Fruit fly (Drosophila melanogaster): ENCODE measurements around the gene CG15544.

CG15544 gene

dm6 chr3R:30781661-30782120 lies 45.9 kb upstream of the CG15544 start (continued):
- TF ChIP-seq CG17829 (tag; optimal IDR thresholded peaks at IDR 0.05) (peak; percentile 96), sima (GFP tag; optimal IDR thresholded peaks at IDR 0.05) (peak; percentile 68), sr (GFP tag; IDR thresholded peaks at IDR 0.05) (peak; percentile 75; the same call in 2 of the 3 replicates), zfh2 (GFP tag; optimal IDR thresholded peaks at IDR 0.05) (peak; percentile 87), CG7963 (GFP tag; IDR thresholded peaks at IDR 0.05; ENCODE audit: partially characterized antibody) (no peak), CG10366 (GFP tag; IDR thresholded peaks at IDR 0.05) (peak; percentile 93), CG14860 (GFP tag; IDR thresholded peaks at IDR 0.05; ENCODE audit: partially characterized antibody) (no peak), CG17802 (tag; optimal IDR thresholded peaks at IDR 0.05) (peak; percentile 74), CHES-1-like (GFP tag; optimal IDR thresholded peaks at IDR 0.05) (peak; percentile 92), so (GFP tag; IDR thresholded peaks at IDR 0.05) (peak; percentile 82; the same call in 2 of the 3 replicates), GATAe (GFP tag; conservative IDR thresholded peaks at IDR 0.05) (peak; percentile 92), CG15514 (GFP tag; optimal IDR thresholded peaks at IDR 0.05) (peak; percentile 82), CG6683 (GFP tag; optimal IDR thresholded peaks at IDR 0.05) (peak; percentile 80), MESR4 (GFP tag; optimal IDR thresholded peaks at IDR 0.05) (peak; percentile 36), CG12155 (GFP tag; optimal IDR thresholded peaks at IDR 0.05) (peak; percentile 92), CG15601 (tag; optimal IDR thresholded peaks at IDR 0.05) (peak; percentile 89), Trl (optimal IDR thresholded peaks at IDR 0.05) (peak in 1 of 2 experiments; percentile 6), Trl (GFP tag; optimal IDR thresholded peaks at IDR 0.05) (peak; percentile 93), CG16813 (GFP tag; IDR thresholded peaks at IDR 0.05; ENCODE audit: partially characterized antibody) (no peak), hkb (optimal IDR thresholded peaks at IDR 0.05) (no peak), hkb (GFP tag; IDR thresholded peaks at IDR 0.05) (peak; percentile 94), CG2129 (GFP tag; IDR thresholded peaks at IDR 0.05; ENCODE audit: partially characterized antibody) (no peak), gcm (GFP tag; optimal IDR thresholded peaks at IDR 0.05) (peak; percentile 89), ci (GFP tag; IDR thresholded peaks at IDR 0.05) (peak; percentile 96), jumu (GFP tag; optimal IDR thresholded peaks at IDR 0.05) (peak; percentile 96), vvl (GFP tag; IDR thresholded peaks at IDR 0.05) (peak; percentile 98), Dfd (GFP tag; optimal IDR thresholded peaks at IDR 0.05) (no peak), CG14667 (GFP tag; IDR thresholded peaks at IDR 0.05) (peak; percentile 95), bcd (GFP tag; optimal IDR thresholded peaks at IDR 0.05) (peak; percentile 89), CG17328 (GFP tag; IDR thresholded peaks at IDR 0.05) (peak; percentile 97), Drgx (GFP tag; IDR thresholded peaks at IDR 0.05) (peak; percentile 92), CG18764 (GFP tag; optimal IDR thresholded peaks at IDR 0.05) (peak; percentile 82), CG1602 (GFP tag; optimal IDR thresholded peaks at IDR 0.05) (peak; percentile 95), hth (optimal IDR thresholded peaks at IDR 0.05) (no peak), Fer1 (GFP tag; optimal IDR thresholded peaks at IDR 0.05) (peak; percentile 92), Taf1 (GFP tag; IDR thresholded peaks at IDR 0.05) (peak; percentile 92), eyg (GFP tag; optimal IDR thresholded peaks at IDR 0.05) (peak; percentile 86), H15 (GFP tag; IDR thresholded peaks at IDR 0.05) (peak; percentile 94), aop (GFP tag; IDR thresholded peaks at IDR 0.05) (no peak), unpg (GFP tag; optimal IDR thresholded peaks at IDR 0.05) (peak; percentile 96), CG32772 (GFP tag; IDR thresholded peaks at IDR 0.05) (peak; percentile 96), CG30020 (tag; optimal IDR thresholded peaks at IDR 0.05) (no peak), croc (GFP tag; conservative IDR thresholded peaks at IDR 0.05) (peak; percentile 94), Camta (GFP tag; optimal IDR thresholded peaks at IDR 0.05) (peak; percentile 88), ssp (GFP tag; IDR thresholded peaks at IDR 0.05) (peak; percentile 88), CG9932 (GFP tag; IDR thresholded peaks at IDR 0.05) (peak; percentile 79), CG8765 (GFP tag; IDR thresholded peaks at IDR 0.05) (peak; percentile 97), Scr (GFP tag; IDR thresholded peaks at IDR 0.05; ENCODE audit: partially characterized antibody) (peak; percentile 31; the same call in 1 of the 2 replicates), CG11456 (GFP tag; IDR thresholded peaks at IDR 0.05) (peak; percentile 95), sens (GFP tag) (peak; percentile 99), CG31441 (GFP tag; IDR thresholded peaks at IDR 0.05) (peak; percentile 89), pb (GFP tag; optimal IDR thresholded peaks at IDR 0.05) (peak; percentile 89)

All from whole organism, embryonic.